Worm (Caenorhabditis elegans): ENCODE measurements around the gene T26A5.6.

T26A5.6 gene

DNA sequence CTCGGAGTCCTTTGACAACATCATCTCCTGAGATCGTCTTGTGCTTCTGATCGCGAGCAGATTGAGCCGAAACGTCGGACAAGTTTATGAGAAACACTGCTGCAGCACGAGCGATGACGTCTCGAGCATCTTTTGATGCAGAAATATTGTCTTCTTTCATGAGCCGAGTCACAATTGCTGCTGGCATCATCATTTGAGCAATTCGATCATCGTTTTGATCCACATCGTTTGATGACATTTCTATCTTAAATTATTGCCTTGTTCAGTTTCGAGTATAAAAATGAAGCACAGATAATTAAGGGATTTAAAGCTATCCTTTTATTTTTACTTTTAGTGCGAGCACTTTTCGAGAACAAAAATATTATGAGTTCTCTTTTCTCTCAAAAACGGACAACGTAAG is 12.1 kb upstream of the T26A5.6 start, which contains the start of gene T26A5.8 (continued):
- TF ChIP-seq ceh-82 (tag; optimal IDR thresholded peaks at IDR 0.05) = no peak
- TF ChIP-seq snpc-4 (tag; optimal IDR thresholded peaks at IDR 0.05) = no peak
- TF ChIP-seq mab-9 (GFP tag; IDR thresholded peaks at IDR 0.05) = no peak
- no peak for TF ChIP-seq hlh-4 (tag; optimal IDR thresholded peaks at IDR 0.05)
- no peak for TF ChIP-seq Y116A8C.19 (tag; optimal IDR thresholded peaks at IDR 0.05; ENCODE audit: borderline replicate concordance)
- no peak for TF ChIP-seq unc-130 (tag; optimal IDR thresholded peaks at IDR 0.05)
- TF ChIP-seq hpl-2 (GFP tag; optimal IDR thresholded peaks at IDR 0.05) = no peak
- no peak for TF ChIP-seq lin-15B (tag; optimal IDR thresholded peaks at IDR 0.05)
- TF ChIP-seq tlp-1 (tag; optimal IDR thresholded peaks at IDR 0.05) = no peak
- TF ChIP-seq sptf-1 (tag; optimal IDR thresholded peaks at IDR 0.05) = no peak
- TF ChIP-seq egl-13 (tag; optimal IDR thresholded peaks at IDR 0.05) = no peak
- TF ChIP-seq zip-4 (GFP tag; optimal IDR thresholded peaks at IDR 0.05) = no peak
- TF ChIP-seq aly-2 (tag; optimal IDR thresholded peaks at IDR 0.05) = no peak
- TF ChIP-seq fos-1 (tag; optimal IDR thresholded peaks at IDR 0.05) = no peak
- TF ChIP-seq lsy-2 (tag; optimal IDR thresholded peaks at IDR 0.05) = no peak
- no peak for TF ChIP-seq grh-1 (GFP tag; IDR thresholded peaks at IDR 0.05)
- peak; percentile 11 for TF ChIP-seq snu-23 (GFP tag; optimal IDR thresholded peaks at IDR 0.05)
- no peak for TF ChIP-seq swsn-7 (tag; optimal IDR thresholded peaks at IDR 0.05)
- no peak for TF ChIP-seq efl-1 (optimal IDR thresholded peaks at IDR 0.05)
- TF ChIP-seq efl-1 (GFP tag; optimal IDR thresholded peaks at IDR 0.05 in 1 of 2) = no peak
- TF ChIP-seq nhr-19 (GFP tag; conservative IDR thresholded peaks at IDR 0.05) = 0 out of 2 replicates have a peak, but pooled peaks have one; percentile 2
- peak; percentile 11 for TF ChIP-seq nhr-47 (tag; optimal IDR thresholded peaks at IDR 0.05)
- no peak for TF ChIP-seq nhr-11 (tag; optimal IDR thresholded peaks at IDR 0.05)
- TF ChIP-seq pax-3 (tag; optimal IDR thresholded peaks at IDR 0.05) = no peak
- TF ChIP-seq nhr-85 (tag) = peak; percentile 9
- no peak for TF ChIP-seq C16A3.4 (tag; optimal IDR thresholded peaks at IDR 0.05)
- TF ChIP-seq nhr-71 (tag; optimal IDR thresholded peaks at IDR 0.05) = peak; percentile 56
- TF ChIP-seq mep-1 (tag; optimal IDR thresholded peaks at IDR 0.05) = no peak
- no peak for TF ChIP-seq dsc-1 (tag; optimal IDR thresholded peaks at IDR 0.05)
- TF ChIP-seq ceh-88 (GFP tag; IDR thresholded peaks at IDR 0.05) = no peak
- TF ChIP-seq sup-37 (GFP tag; optimal IDR thresholded peaks at IDR 0.05) = no peak
- peak; percentile 1 for TF ChIP-seq elt-2 (tag; optimal IDR thresholded peaks at IDR 0.05)
- no peak for TF ChIP-seq unc-86 (tag; optimal IDR thresholded peaks at IDR 0.05)
- no peak for TF ChIP-seq nhr-237 (tag; optimal IDR thresholded peaks at IDR 0.05)

DNA sequence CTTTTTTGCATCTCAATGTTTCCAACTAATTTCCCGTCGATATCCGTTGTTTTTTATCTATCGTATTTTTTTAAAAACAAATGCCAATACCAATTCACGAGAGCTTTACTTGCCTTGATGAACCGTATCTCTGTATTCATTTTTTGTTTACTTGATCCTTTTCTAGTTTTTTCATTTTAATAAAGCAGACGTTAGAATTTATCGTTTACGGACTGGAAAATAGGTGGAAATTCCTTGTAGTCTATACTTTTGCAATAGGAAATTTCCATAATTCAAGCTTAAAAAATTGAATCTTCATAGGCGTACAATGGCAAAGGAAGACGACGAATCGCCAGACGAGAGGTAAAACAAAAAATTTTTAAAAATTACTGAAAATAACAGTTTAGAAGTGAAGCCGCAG is 9.3 kb upstream of the T26A5.6 start, which contains the start of gene algn-1:
Gene algn-1, plus strand, starts transcription at position 301 of the 400 bp plus-strand sequence.
- TF ChIP-seq ceh-88 (GFP tag; IDR thresholded peaks at IDR 0.05) (no peak), nhr-12 (tag; optimal IDR thresholded peaks at IDR 0.05) (no peak), hlh-4 (tag; optimal IDR thresholded peaks at IDR 0.05) (no peak), ceh-82 (tag; optimal IDR thresholded peaks at IDR 0.05) (no peak), nhr-77 (tag; optimal IDR thresholded peaks at IDR 0.05) (no peak), C04F5.9 (tag; optimal IDR thresholded peaks at IDR 0.05) (no peak), egl-13 (tag; optimal IDR thresholded peaks at IDR 0.05) (no peak), sptf-1 (tag; optimal IDR thresholded peaks at IDR 0.05) (no peak), sup-37 (GFP tag; optimal IDR thresholded peaks at IDR 0.05) (no peak), fkh-4 (tag; optimal IDR thresholded peaks at IDR 0.05; ENCODE audit: borderline replicate concordance) (no peak), xbp-1 (tag; optimal IDR thresholded peaks at IDR 0.05) (no peak), lin-15B (tag; optimal IDR thresholded peaks at IDR 0.05) (no peak), fkh-10 (GFP tag; optimal IDR thresholded peaks at IDR 0.05) (no peak), hpl-2 (GFP tag; optimal IDR thresholded peaks at IDR 0.05) (no peak), nhr-237 (tag; optimal IDR thresholded peaks at IDR 0.05) (no peak), skn-1 (tag; optimal IDR thresholded peaks at IDR 0.05) (no peak)

DNA sequence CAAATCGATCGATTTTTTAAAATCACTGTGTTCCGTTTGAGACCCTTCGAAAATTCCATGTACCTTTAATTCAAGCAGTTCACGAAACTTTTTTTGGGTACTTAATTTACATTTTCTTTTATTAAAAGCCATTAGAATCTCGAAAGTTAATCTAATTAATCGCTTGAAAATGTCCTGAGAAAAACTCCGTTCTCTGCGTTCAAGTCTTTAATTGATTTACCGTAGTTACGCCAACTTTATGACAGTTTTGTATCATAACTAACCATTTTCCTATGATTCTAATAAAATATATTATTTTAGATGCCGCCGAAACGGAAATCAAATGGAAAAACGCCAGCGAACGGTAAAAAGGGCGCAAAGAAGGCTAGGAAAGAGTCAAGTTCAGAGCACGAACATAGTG is 3.7 kb upstream of the T26A5.6 start, which contains the start of gene jhdm-1:
Gene jhdm-1, plus strand, starts transcription at position 301 of the 400 bp plus-strand sequence.
- TF ChIP-seq nhr-11 (tag; optimal IDR thresholded peaks at IDR 0.05) (no peak), F16B12.6 (tag; optimal IDR thresholded peaks at IDR 0.05) (no peak)

Data from whole organism, L1 larva.